Worm (Caenorhabditis elegans) whole organism, L4/young adult: ENCODE results near the gene mvk-1.
A peak's percentile ranks its signal among the peaks of the same experiment; 100 is the strongest.

Experiments
- W03F9.2 ChIP-seq: fragments of 150-350 bp; optimal IDR thresholded peaks from 2 replicates; lab custom pipeline; 2014; ENCODE audit warnings: missing biosample characterization, missing genetic modification characterization
- dao-5 ChIP-seq: sonication (generic microtip); optimal IDR thresholded peaks from 2 replicates; lab custom pipeline; 2016; ENCODE audit warnings: missing genotype, missing genetic modification characterization, moderate library complexity, missing compliant biosample characterization
- him-1 ChIP-seq: sonication (generic microtip); optimal IDR thresholded peaks from 2 replicates; lab custom pipeline; 2016; ENCODE audit warnings: missing genotype, missing genetic modification reagents, missing genetic modification characterization, missing compliant biosample characterization

mvk-1 gene

DNA sequence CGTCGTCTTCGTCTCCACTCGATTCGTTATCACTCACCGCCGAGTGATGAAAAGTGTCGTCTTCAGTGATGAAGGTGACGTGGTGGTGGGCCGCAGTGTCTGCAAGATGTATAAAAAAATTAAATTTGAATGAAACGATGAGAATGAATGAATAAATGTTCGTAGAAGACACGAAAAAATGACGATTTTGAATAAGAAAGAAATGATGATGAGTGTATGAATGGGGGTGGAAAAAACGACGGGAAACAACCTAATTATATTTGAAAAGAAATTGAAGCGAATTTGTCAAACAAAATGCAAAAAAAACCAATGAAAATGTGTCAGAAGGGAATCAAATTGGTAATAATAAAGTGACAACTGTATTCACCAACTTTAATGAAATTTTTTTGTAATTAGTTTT, at the start of gene mvk-1:
Gene mvk-1, minus strand, starts transcription at position 101 of the 400 bp plus-strand sequence.
- TF ChIP-seq dao-5 (tag; lab: Kevin White, UChicago) (no peak), W03F9.2 (tag; lab: Kevin White, UChicago) (no peak), him-1 (tag; lab: Kevin White, UChicago) (no peak)

DNA sequence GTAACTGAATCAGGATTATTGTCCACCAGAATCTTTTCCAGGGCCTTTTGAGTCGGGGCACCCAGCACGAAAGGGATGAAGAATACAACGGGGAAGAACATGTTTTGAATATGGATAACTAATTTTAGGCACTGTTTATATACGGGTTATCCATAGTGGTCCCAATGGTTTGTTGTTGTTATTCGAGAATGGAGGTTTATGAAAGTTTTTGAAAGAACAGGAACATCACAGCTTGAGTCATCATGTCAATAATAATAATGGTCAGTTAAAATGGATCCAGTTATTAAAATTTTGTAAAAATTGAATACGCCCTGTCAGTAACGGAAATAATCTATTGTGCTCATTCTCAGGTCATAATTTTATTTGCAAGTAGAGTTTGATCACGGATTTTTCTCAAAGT, 47.0 kb upstream of the mvk-1 start, which contains the start of gene nas-28:
Gene nas-28, minus strand, starts transcription at position 101 of the 400 bp plus-strand sequence.
- TF ChIP-seq W03F9.2 (tag; lab: Kevin White, UChicago) (no peak), dao-5 (tag; lab: Kevin White, UChicago) (no peak), him-1 (tag; lab: Kevin White, UChicago) (no peak)

DNA sequence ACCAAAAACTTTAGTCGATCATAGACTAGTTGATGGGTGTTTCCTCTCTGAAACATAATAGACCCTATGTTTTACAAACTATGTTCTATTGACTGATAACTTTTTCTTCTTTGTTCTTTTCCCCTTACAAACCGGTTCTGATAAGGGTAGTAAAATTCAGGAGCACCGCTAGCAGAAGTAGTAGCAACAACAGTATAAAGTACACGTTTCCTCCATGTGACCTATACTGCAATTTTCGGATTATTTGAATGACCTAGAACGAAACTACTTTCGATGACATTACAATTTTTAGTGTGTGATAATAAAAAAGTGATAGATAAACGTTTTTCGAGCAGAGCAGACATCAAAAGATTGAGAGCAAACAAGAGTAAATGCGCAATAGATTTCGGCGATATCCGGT, 44.2 kb upstream of the mvk-1 start:
- TF ChIP-seq dao-5 (tag; lab: Kevin White, UChicago): no peak
- TF ChIP-seq him-1 (tag; lab: Kevin White, UChicago): no peak
- TF ChIP-seq W03F9.2 (tag; lab: Kevin White, UChicago): no peak

DNA sequence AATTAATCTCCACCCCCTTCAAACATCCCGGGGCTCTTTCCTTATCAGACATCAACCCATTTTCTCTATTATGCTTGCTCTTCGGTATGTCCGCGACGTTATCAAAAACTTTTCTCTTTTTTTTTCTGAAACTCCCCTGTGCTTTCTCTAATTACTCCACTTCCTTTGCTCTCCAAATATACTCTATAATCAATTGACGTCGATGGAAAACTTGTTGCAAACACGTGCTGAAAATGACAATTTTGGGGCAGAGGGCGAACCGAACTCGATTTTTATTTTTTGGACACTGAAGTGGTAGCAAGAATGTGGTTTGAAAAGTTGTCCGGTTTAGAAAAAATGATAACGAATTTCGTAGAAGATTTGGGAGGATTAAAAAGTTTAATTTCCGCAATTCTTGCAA, 43.0 kb upstream of the mvk-1 start:
- TF ChIP-seq dao-5 (tag; lab: Kevin White, UChicago) (no peak), him-1 (tag; lab: Kevin White, UChicago) (no peak), W03F9.2 (tag; lab: Kevin White, UChicago) (no peak)

DNA sequence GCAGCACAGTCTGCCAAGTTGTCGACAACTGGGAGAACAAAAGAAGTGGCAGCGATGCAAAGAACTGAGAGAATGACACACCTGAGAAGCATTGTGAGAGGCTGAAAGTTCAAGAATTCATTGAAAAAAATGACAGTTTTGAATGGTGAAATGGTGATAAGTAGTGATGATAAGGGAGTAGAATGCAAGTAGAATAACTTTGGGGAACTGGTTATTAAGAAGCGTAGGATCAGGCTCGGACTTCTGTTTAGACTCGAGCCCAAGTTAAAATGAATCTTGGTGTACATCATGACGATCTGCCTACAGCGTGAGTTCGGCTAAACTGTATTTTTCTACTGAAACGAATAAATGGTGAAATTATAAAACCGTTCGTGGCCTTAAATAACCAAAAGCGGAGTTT, 42.5 kb upstream of the mvk-1 start, which contains the start of gene F42A10.7:
Gene F42A10.7, minus strand, starts transcription at position 101 of the 400 bp plus-strand sequence.
- TF ChIP-seq him-1 (tag; lab: Kevin White, UChicago) (no peak), dao-5 (tag; lab: Kevin White, UChicago) (no peak), W03F9.2 (tag; lab: Kevin White, UChicago) (no peak)

DNA sequence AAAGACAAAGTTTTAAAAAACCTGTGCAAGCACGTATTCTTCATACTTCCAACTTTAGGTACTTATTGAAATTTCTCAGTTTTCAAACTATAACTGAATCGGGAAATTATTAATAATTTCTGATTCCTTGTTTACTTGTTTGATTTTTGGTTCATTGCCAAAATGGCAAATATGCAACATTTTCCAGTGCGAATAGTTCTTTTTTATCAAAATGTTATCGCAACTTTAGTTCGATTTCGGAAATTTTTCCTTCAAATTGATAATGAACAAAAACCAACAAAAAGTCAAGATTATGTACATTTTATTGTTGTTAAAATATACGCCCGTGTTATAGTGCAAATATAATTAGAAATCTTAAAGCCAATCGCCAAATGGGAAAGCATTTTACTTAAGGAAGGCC, 41.6 kb upstream of the mvk-1 start:
- TF ChIP-seq him-1 (tag; lab: Kevin White, UChicago) (no peak), dao-5 (tag; lab: Kevin White, UChicago) (no peak), W03F9.2 (tag; lab: Kevin White, UChicago) (no peak)

DNA sequence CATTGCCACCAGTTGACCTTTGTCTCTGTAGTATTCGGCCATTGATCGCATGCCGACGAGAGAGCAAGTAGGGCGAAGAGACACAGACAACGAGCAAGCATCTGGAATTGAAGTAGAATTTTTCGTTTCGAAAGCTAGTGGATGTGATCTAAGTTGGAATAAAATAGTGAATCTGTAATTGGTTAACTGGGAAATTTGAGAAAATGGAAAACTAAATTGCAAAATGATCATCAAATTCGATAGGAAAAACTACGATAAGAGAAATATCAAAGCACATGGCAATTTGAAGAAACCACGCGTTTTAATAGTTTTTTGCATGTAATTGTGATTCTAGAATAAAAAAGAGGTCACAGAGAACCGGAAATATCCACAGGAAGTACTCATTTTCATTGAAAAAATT, 40.7 kb upstream of the mvk-1 start, which contains the start of gene F42A10.6:
Gene F42A10.6, minus strand, starts transcription at position 101 of the 400 bp plus-strand sequence.
- TF ChIP-seq W03F9.2 (tag; lab: Kevin White, UChicago) (no peak), him-1 (tag; lab: Kevin White, UChicago) (no peak), dao-5 (tag; lab: Kevin White, UChicago) (no peak)

DNA sequence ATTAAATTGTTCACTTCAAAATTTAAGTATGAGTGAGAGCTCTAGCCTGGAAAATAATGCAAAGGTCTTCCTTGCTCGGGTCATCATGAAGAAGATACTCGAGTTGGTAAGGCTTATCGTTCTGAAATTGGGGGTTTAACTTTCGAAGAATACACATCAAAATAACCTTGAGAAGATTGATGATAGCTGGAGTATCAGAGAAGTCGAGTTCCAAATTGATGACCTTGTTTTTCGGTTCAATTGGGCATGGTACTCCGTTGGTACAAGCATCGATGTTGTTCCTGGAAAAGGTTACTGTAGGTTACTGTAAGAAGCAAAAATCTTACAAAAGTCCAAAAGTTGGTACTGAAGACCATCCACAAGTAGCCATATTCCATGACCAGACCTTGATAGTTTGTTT, 40.1 kb upstream of the mvk-1 start:
- TF ChIP-seq W03F9.2 (tag; lab: Kevin White, UChicago) (no peak), him-1 (tag; lab: Kevin White, UChicago) (no peak)

DNA sequence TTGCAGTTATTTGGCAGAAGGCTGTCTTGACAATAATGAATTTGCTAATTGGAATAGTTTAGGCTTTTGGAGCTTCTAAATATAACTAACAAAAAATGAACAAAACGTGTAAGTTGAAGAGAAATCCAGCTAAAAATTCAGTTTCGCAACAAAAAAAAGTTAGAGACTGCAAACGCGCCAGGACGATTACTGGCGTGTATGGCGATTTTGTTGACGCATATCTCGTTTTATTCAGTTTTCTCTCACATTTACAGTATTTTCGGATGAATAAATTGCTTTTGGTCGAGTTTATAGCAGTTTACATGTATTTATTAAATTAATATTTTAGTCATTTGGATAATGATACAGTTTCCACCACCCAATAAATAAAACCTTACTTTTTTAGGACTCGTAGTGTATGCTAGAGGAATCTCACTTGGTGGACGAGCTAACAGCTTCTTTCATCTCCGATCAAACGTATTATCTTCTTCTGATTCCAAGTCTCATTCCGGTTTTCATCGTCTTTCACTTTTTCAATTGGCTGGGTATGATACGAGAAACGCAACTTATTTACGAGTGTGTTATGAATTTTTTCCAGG, 37.0 kb upstream of the mvk-1 start, which contains the start of the genes abcf-3 and F42A10.5:
Gene abcf-3, plus strand, starts transcription at position 384 of the 578 bp plus-strand sequence.
Gene F42A10.5, minus strand, starts transcription at position 458 of the 578 bp plus-strand sequence.
- TF ChIP-seq W03F9.2 (tag; lab: Kevin White, UChicago) (peak; percentile 90), him-1 (tag; lab: Kevin White, UChicago) (no peak)

DNA sequence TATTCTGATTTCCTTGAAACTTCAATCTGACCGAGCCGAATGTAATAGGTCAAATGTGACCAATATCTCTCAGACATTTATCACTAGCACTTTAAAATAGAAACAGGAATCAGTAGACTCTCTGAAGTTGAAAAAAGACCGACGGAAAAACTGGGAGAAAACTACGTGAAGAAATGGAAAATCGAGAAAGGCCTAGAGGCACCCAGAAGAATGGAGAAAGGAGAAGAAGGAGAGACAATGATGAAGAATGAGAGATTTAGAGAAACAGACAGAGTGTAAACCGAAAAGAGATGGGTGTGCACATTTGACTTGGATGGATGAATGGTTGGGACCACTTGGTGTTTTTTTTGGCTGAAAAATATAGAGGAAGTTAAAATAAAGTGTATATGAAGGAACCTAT, 34.0 kb upstream of the mvk-1 start:
- TF ChIP-seq W03F9.2 (tag; lab: Kevin White, UChicago) (peak; percentile 37), dao-5 (tag; lab: Kevin White, UChicago) (no peak), him-1 (tag; lab: Kevin White, UChicago) (no peak)

DNA sequence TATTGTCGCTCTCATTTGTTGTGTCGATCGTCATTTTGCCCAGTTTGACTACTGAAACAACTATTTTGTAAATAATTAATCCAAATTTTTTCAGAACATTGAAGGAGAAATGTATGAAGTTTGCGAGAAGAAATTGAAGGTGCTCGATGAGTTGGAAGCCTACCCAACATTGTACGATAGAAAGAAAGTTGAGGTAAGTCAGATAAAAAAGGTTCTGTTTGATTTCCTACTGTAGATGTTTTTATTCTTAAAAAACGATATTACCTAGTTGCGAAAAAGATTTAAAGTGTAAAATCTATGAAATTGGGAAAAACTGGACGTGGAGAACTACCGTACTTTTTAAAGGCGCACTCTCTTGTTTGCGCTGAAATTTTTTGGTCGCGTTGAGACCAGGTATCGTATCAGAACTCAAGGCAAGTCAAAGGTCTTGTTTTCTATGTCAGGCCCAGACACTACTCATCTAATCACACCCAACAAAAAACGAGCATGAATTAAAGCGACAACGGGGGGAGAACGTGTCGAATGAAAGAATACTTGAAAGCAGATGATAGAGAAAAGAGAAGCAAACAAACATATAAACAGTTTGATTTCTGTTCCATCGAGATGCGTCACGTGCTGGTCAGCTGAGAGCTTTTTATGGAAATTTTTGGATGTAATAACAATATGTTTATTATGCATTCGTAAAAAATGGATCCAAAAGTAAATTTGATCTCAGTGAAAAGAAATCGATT, 32.6 kb upstream of the mvk-1 start, which contains the start of gene efk-1:
Gene efk-1, minus strand, starts transcription at position 51 of the 731 bp plus-strand sequence.
- no peak for TF ChIP-seq dao-5 (tag; lab: Kevin White, UChicago)
- TF ChIP-seq W03F9.2 (tag; lab: Kevin White, UChicago): peak; percentile 13

DNA sequence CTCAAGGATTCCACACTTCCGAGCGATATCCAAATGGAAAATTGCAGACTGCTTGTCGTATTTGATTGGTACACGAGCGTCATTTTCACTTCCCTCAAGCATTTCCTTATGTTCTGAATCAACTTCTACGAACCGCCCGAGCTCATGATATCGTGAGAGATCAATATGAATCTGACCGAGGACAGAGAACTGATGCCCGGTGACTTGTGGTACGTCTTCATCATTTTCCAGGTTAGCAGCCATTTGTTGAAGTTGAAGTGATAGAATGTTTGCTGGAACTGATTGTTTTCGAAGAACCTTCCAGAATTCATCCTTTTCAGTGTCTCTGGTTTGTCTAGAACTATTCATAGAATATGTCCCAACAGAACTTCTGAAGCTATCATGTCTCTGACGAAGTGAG, 30.6 kb upstream of the mvk-1 start:
- TF ChIP-seq him-1 (tag; lab: Kevin White, UChicago) (no peak), dao-5 (tag; lab: Kevin White, UChicago) (no peak), W03F9.2 (tag; lab: Kevin White, UChicago) (no peak)

DNA sequence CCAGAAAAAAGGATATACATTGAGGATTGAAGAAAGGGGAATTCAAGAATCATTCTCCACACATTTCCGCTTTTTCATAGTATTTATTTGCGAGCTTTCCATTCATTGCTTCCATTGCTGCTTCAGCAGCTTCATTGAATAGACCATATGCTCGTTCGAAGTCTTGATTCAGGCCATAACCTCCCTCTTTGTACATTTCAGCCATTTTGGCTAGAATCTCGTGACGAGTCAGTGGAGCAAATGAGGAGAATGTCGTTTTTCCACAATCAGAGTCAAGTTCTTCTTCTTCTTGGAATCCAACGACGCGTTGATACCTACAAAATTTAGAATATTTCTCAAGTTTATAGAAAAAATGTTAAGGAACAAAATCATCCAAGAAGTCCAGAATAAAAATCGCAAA, 29.2 kb upstream of the mvk-1 start:
- no peak for TF ChIP-seq W03F9.2 (tag; lab: Kevin White, UChicago)
